Worm (Caenorhabditis elegans) whole organism, L2 larva: ENCODE measurements around the gene ttr-44.

Experiments used
- C34F6.9 ChIP-seq: fragments of 150-350 bp; optimal IDR thresholded peaks from 2 replicates; lab custom pipeline; 2014; ENCODE audit warnings: missing biosample characterization, missing genetic modification characterization
- F13H6.1 ChIP-seq: sonication (generic microtip); optimal IDR thresholded peaks from 2 replicates; lab custom pipeline; 2016; ENCODE audit warnings: missing genetic modification characterization, missing compliant biosample characterization
- R02D3.7 ChIP-seq: fragments of 150-350 bp; optimal IDR thresholded peaks from 2 replicates; lab custom pipeline; 2014; ENCODE audit warnings: missing biosample characterization, missing genetic modification characterization
- Y55F3AM.14 ChIP-seq: fragments of 200-800 bp; sonication (Bioruptor generic); optimal IDR thresholded peaks from 2 replicates; lab custom pipeline; 2018; ENCODE audit warnings: mild to moderate bottlenecking, missing genetic modification characterization, missing compliant biosample characterization
- ZK546.5 ChIP-seq: sonication (generic microtip); optimal IDR thresholded peaks from 2 replicates; lab custom pipeline; 2017; ENCODE audit warnings: missing biosample characterization, missing genetic modification characterization
- alr-1 ChIP-seq: fragments of 150-350 bp; optimal IDR thresholded peaks from 2 replicates; lab custom pipeline; 2014; ENCODE audit warnings: missing biosample characterization, missing genetic modification characterization
- blmp-1 ChIP-seq: sonication (generic microtip); optimal IDR thresholded peaks from 2 replicates; lab custom pipeline; 2017; ENCODE audit warnings: missing genetic modification characterization, mild to moderate bottlenecking, missing compliant biosample characterization, antibody characterized with exemption, moderate library complexity; ENCODE audit not compliant: insufficient read depth
- ceh-16 ChIP-seq: fragments of 150-350 bp; optimal IDR thresholded peaks from 2 replicates; lab custom pipeline; 2014; ENCODE audit warnings: missing biosample characterization, missing genetic modification characterization
- crh-2 ChIP-seq: sonication (generic microtip); optimal IDR thresholded peaks from 2 replicates; lab custom pipeline; 2017; ENCODE audit warnings: missing biosample characterization, missing genetic modification characterization
- egl-27 ChIP-seq: sonication (generic microtip); optimal IDR thresholded peaks from 3 replicates; lab custom pipeline; 2017; ENCODE audit warnings: missing biosample characterization, missing genetic modification reagents, missing genetic modification characterization
- elt-1 ChIP-seq: fragments of 150-350 bp; optimal IDR thresholded peaks from 2 replicates; lab custom pipeline; 2014; ENCODE audit warnings: missing biosample characterization, missing genetic modification characterization
- fos-1 ChIP-seq: fragments of 150-350 bp; optimal IDR thresholded peaks from 2 replicates; lab custom pipeline; 2014; ENCODE audit warnings: missing biosample characterization, missing genetic modification characterization
- gmeb-1 ChIP-seq: fragments of 150-350 bp; optimal IDR thresholded peaks from 2 replicates; lab custom pipeline; 2014; ENCODE audit warnings: missing biosample characterization, missing genetic modification characterization
- lin-13 ChIP-seq: fragments of 150-350 bp; optimal IDR thresholded peaks from 2 replicates; lab custom pipeline; 2014; ENCODE audit warnings: missing biosample characterization, missing genetic modification reagents, missing genetic modification characterization
- lin-39 ChIP-seq: fragments of 150-350 bp; optimal IDR thresholded peaks from 2 replicates; lab custom pipeline; 2014; ENCODE audit warnings: missing biosample characterization, missing genetic modification reagents, missing genetic modification characterization
- lsy-2 ChIP-seq, 2 experiments: fragments of 150-350 bp in 1 of 2; sonication (generic microtip) in 1 of 2; optimal IDR thresholded peaks; 2 replicates each; lab custom pipeline; 2014 to 2017; ENCODE audit warnings: missing biosample characterization in 2 of 2, missing genetic modification characterization in 2 of 2
- mab-5 ChIP-seq: fragments of 150-350 bp; optimal IDR thresholded peaks from 2 replicates; lab custom pipeline; 2014; ENCODE audit warnings: missing biosample characterization, missing genetic modification characterization
- mbf-1 ChIP-seq: sonication (generic microtip); optimal IDR thresholded peaks from 2 replicates; lab custom pipeline; 2017; ENCODE audit warnings: missing biosample characterization, missing genetic modification characterization
- nhr-10 ChIP-seq: sonication (generic microtip); optimal IDR thresholded peaks from 2 replicates; lab custom pipeline; 2017; ENCODE audit warnings: missing biosample characterization, missing genetic modification characterization
- nhr-11 ChIP-seq: fragments of 150-350 bp; optimal IDR thresholded peaks from 2 replicates; lab custom pipeline; 2014; ENCODE audit warnings: missing biosample characterization, missing genetic modification characterization
- nhr-12 ChIP-seq: fragments of 150-350 bp; optimal IDR thresholded peaks from 2 replicates; lab custom pipeline; 2014; ENCODE audit warnings: missing biosample characterization, missing genetic modification characterization
- nhr-129 ChIP-seq: fragments of 150-350 bp; optimal IDR thresholded peaks from 2 replicates; lab custom pipeline; 2014; ENCODE audit warnings: missing biosample characterization, missing genetic modification characterization
- nhr-21 ChIP-seq: fragments of 150-350 bp; optimal IDR thresholded peaks from 2 replicates; lab custom pipeline; 2014; ENCODE audit warnings: missing biosample characterization, missing genetic modification characterization
- nhr-23 ChIP-seq: fragments of 150-350 bp; optimal IDR thresholded peaks from 2 replicates; lab custom pipeline; 2014; ENCODE audit warnings: missing biosample characterization, missing genetic modification reagents, missing genetic modification characterization
- nhr-237 ChIP-seq: fragments of 150-350 bp; optimal IDR thresholded peaks from 2 replicates; lab custom pipeline; 2014; ENCODE audit warnings: missing biosample characterization, missing genetic modification characterization
- nhr-25 ChIP-seq: fragments of 150-350 bp; sonication (generic microtip); optimal IDR thresholded peaks from 3 replicates; lab custom pipeline; 2014; ENCODE audit warnings: missing biosample characterization, missing genetic modification characterization
- nhr-6 ChIP-seq: fragments of 150-350 bp; optimal IDR thresholded peaks from 2 replicates; lab custom pipeline; 2014; ENCODE audit warnings: missing biosample characterization, missing genetic modification characterization
- nhr-77 ChIP-seq: fragments of 150-350 bp; optimal IDR thresholded peaks from 2 replicates; lab custom pipeline; 2014; ENCODE audit warnings: missing biosample characterization, missing genetic modification characterization
- peb-1 ChIP-seq: fragments of 150-350 bp; optimal IDR thresholded peaks from 2 replicates; lab custom pipeline; 2014; ENCODE audit warnings: missing biosample characterization, missing genetic modification characterization
- skn-1 ChIP-seq: sonication (generic microtip); optimal IDR thresholded peaks from 2 replicates; lab custom pipeline; 2017; ENCODE audit warnings: missing biosample characterization, missing genetic modification characterization
- sma-3 ChIP-seq: sonication (generic microtip); optimal IDR thresholded peaks from 2 replicates; lab custom pipeline; 2016; ENCODE audit warnings: missing genetic modification reagents, missing genetic modification characterization, missing compliant biosample characterization
- sma-9 ChIP-seq, 2 experiments: fragments of 150-350 bp in 1 of 2; sonication (generic microtip) in 1 of 2; optimal IDR thresholded peaks; 2 replicates each; lab custom pipeline; 2014 to 2016; ENCODE audit warnings: missing genetic modification characterization in 2 of 2, mild to moderate bottlenecking in 1 of 2, missing biosample characterization in 1 of 2, missing compliant biosample characterization in 1 of 2, missing genetic modification reagents in 1 of 2, moderate library complexity in 1 of 2
- unc-55 ChIP-seq: fragments of 150-350 bp; sonication (generic microtip); optimal IDR thresholded peaks from 3 replicates; lab custom pipeline; 2014; ENCODE audit warnings: missing biosample characterization, missing genetic modification reagents, missing genetic modification characterization
- zag-1 ChIP-seq: fragments of 150-350 bp; optimal IDR thresholded peaks from 2 replicates; lab custom pipeline; 2014; ENCODE audit warnings: missing biosample characterization, missing genetic modification characterization
- ztf-1 ChIP-seq: fragments of 200-800 bp; sonication (Bioruptor generic); conservative IDR thresholded peaks from 2 replicates; pipeline ENCODE4 v1.3.6; 2022; ENCODE audit warnings: missing genetic modification characterization, missing compliant biosample characterization
- ztf-11 ChIP-seq: sonication (generic microtip); optimal IDR thresholded peaks from 2 replicates; lab custom pipeline; 2017; ENCODE audit warnings: missing biosample characterization, missing genetic modification characterization
- ztf-4 ChIP-seq: fragments of 150-350 bp; optimal IDR thresholded peaks from 2 replicates; lab custom pipeline; 2014; ENCODE audit warnings: missing biosample characterization, missing genetic modification characterization

The ttr-44 gene

ce11 chrV:13488297-13488803 is 42.2 kb downstream of the ttr-44 start:
- TF ChIP-seq sma-3 (GFP tag; lab: Kevin White, UChicago) (no peak), nhr-12 (tag; lab: Kevin White, UChicago) (no peak), lin-39 (no peak), Y55F3AM.14 (no peak), nhr-21 (tag; lab: Kevin White, UChicago) (no peak), ZK546.5 (tag; lab: Kevin White, UChicago) (no peak), elt-1 (no peak), zag-1 (tag; lab: Kevin White, UChicago) (no peak), mab-5 (tag; lab: Kevin White, UChicago) (no peak), nhr-25 (tag; lab: Kevin White, UChicago) (peak; percentile 44), unc-55 (GFP tag; lab: Kevin White, UChicago) (no peak), sma-9 (GFP tag; optimal IDR thresholded peaks at IDR 0.05; lab: Kevin White, UChicago) (peak; percentile 46), sma-9 (tag; optimal IDR thresholded peaks at IDR 0.05; lab: Kevin White, UChicago) (no peak), peb-1 (tag; lab: Kevin White, UChicago) (no peak), blmp-1 (tag; lab: Kevin White, UChicago) (peak; percentile 20), mbf-1 (tag; lab: Kevin White, UChicago) (no peak), nhr-237 (tag; lab: Kevin White, UChicago) (no peak), fos-1 (tag; lab: Kevin White, UChicago) (no peak)

- TF ChIP-seq ztf-4 (tag; lab: Kevin White, UChicago) = no peak
- no peak for TF ChIP-seq egl-27
- TF ChIP-seq peb-1 (tag; lab: Kevin White, UChicago) = no peak
- TF ChIP-seq nhr-237 (tag; lab: Kevin White, UChicago) = no peak
- TF ChIP-seq nhr-6 (tag; lab: Kevin White, UChicago) = no peak
- no peak for TF ChIP-seq gmeb-1 (tag; lab: Kevin White, UChicago)
- TF ChIP-seq R02D3.7 (tag; lab: Kevin White, UChicago) = no peak
- no peak for TF ChIP-seq lsy-2 (tag; optimal IDR thresholded peaks at IDR 0.05; lab: Kevin White, UChicago)
- no peak for TF ChIP-seq C34F6.9
- no peak for TF ChIP-seq nhr-129
- TF ChIP-seq alr-1 (tag; lab: Kevin White, UChicago) = no peak
- no peak for TF ChIP-seq nhr-10 (tag; lab: Kevin White, UChicago)
- TF ChIP-seq nhr-21 (tag; lab: Kevin White, UChicago) = no peak
- no peak for TF ChIP-seq crh-2 (tag; lab: Kevin White, UChicago)
Measured at ce11 chrV:13485732-13486131, 44.8 kb downstream of the ttr-44 start.

DNA sequence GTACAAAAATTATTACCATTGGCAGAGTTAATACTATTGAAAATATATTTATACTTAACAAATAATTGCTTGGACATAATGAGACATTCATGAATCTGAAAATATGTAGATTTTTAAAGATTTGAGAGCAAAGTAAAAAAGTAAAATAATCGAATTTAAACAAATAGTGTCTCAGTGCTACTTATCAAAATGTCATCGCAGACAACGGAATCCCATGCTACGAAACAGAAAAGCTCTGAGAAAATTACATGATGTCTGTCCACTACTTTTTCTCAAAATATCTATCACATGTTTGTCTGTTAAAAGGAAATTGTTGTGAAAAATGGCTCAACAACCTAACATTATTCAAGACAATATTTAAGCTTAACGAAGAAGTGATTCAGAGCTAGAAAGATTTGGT is 46.2 kb downstream of the ttr-44 start, which contains the start of gene T10G3.4:
TSS of gene T10G3.4 (minus strand) at position 101 of the 400 bp plus-strand sequence.
- no peak for TF ChIP-seq ztf-1
- no peak for TF ChIP-seq ceh-16 (tag; lab: Kevin White, UChicago)
- TF ChIP-seq unc-55 (GFP tag; lab: Kevin White, UChicago) = no peak
- TF ChIP-seq nhr-77 (tag; lab: Kevin White, UChicago) = no peak
- TF ChIP-seq F13H6.1 = no peak
- no peak for TF ChIP-seq sma-9 (GFP tag; optimal IDR thresholded peaks at IDR 0.05; lab: Kevin White, UChicago)
- no peak for TF ChIP-seq sma-9 (tag; optimal IDR thresholded peaks at IDR 0.05; lab: Kevin White, UChicago)
- no peak for TF ChIP-seq nhr-11 (tag; lab: Kevin White, UChicago)
- TF ChIP-seq nhr-6 (tag; lab: Kevin White, UChicago) = no peak
- no peak for TF ChIP-seq lin-13 (GFP tag; lab: Kevin White, UChicago)
- TF ChIP-seq skn-1 (tag; lab: Kevin White, UChicago) = no peak
- no peak for TF ChIP-seq fos-1 (tag; lab: Kevin White, UChicago)
- TF ChIP-seq lin-39 = no peak
- TF ChIP-seq blmp-1 (tag; lab: Kevin White, UChicago) = no peak
- TF ChIP-seq nhr-23 = no peak

DNA sequence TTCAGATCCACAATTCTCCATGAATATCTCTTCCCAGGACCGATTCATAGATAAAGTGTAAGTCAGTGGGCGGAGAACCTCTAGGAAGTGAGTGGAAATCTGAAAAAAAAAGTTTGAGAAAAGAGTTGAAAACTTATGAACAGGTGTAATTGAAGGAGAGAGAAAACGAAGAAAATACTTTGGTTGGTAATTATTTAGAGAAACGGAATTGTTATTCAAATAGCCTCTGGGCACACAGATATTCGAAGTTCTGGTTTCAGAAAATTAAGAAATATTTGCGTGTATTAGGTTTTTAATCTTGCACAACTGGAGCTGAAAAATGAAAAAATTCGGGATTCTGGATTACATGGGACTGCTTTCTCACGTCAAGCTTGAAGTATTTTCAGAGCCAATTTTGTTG is 50.8 kb downstream of the ttr-44 start, which contains the start of gene T10G3.2:
TSS of gene T10G3.2 (minus strand) at position 101 of the 400 bp plus-strand sequence.
- TF ChIP-seq ztf-11 (tag; lab: Kevin White, UChicago) = no peak
